Worm (Caenorhabditis elegans): ENCODE results near the gene mob-4.

- no peak for TF ChIP-seq tbx-8 (GFP tag; optimal IDR thresholded peaks at IDR 0.05)
- no peak for TF ChIP-seq unc-39 (tag; optimal IDR thresholded peaks at IDR 0.05)
- no peak for TF ChIP-seq hlh-1 (tag; optimal IDR thresholded peaks at IDR 0.05)
Observed at ce11 chrIII:8242809-8243208, 17.9 kb downstream of the mob-4 start, which contains the start of gene C02F5.12.
